Fruit fly (Drosophila melanogaster) whole organism, embryonic: Measurements from ENCODE around the gene Pbgs.
A peak's percentile ranks its signal among the peaks of the same experiment; 100 is the strongest.

Experiments used
- Adf1 ChIP-seq: fragments of 200-800 bp; sonication (Bioruptor generic); IDR thresholded peaks from 2 replicates; pipeline ENCODE4 v1.3.6; 2022; ENCODE audit warnings: missing biosample characterization, missing genetic modification characterization
- Bdp1 ChIP-seq: fragments of 200-800 bp; sonication (Bioruptor generic); optimal IDR thresholded peaks from 3 replicates; lab custom pipeline; 2016; ENCODE audit warnings: missing biosample characterization, missing genetic modification characterization
- CG1024 ChIP-seq: fragments of 200-800 bp; sonication (Bioruptor generic); IDR thresholded peaks from 2 replicates; pipeline ENCODE4 v1.3.6; 2022; ENCODE audit warnings: missing biosample characterization, missing genetic modification characterization
- CG11504 ChIP-seq: fragments of 200-800 bp; sonication (Bioruptor generic); optimal IDR thresholded peaks from 3 replicates; lab custom pipeline; 2019; ENCODE audit warnings: missing biosample characterization, mild to moderate bottlenecking, missing genetic modification characterization, moderate library complexity
- CG15269 ChIP-seq: fragments of 200-800 bp; sonication (Bioruptor generic); optimal IDR thresholded peaks from 2 replicates; lab custom pipeline; 2018; ENCODE audit warnings: missing biosample characterization, mild to moderate bottlenecking, missing genetic modification characterization, moderate library complexity
- CG16815 ChIP-seq: fragments of 200-800 bp; sonication (Bioruptor generic); optimal IDR thresholded peaks from 3 replicates; lab custom pipeline; 2017; ENCODE audit warnings: missing biosample characterization, mild to moderate bottlenecking, missing genetic modification characterization
- CG18476 ChIP-seq: fragments of 200-800 bp; sonication (Bioruptor generic); optimal IDR thresholded peaks from 2 replicates; lab custom pipeline; 2016; ENCODE audit warnings: missing biosample characterization, mild to moderate bottlenecking, missing genetic modification characterization
- CG18599 ChIP-seq: fragments of 200-800 bp; sonication (Bioruptor generic); optimal IDR thresholded peaks from 3 replicates; lab custom pipeline; 2017; ENCODE audit warnings: missing biosample characterization, missing genetic modification characterization, mild to moderate bottlenecking, moderate library complexity, missing genetic modification reagents
- CG2678 ChIP-seq: fragments of 200-800 bp; sonication (Bioruptor generic); optimal IDR thresholded peaks from 3 replicates; lab custom pipeline; 2019; ENCODE audit warnings: missing biosample characterization, mild to moderate bottlenecking, missing genetic modification characterization, moderate library complexity
- CG2889 ChIP-seq: fragments of 200-800 bp; sonication (Bioruptor generic); IDR thresholded peaks from 3 replicates; pipeline ENCODE4 v1.3.6; 2022; ENCODE audit warnings: missing biosample characterization, missing genetic modification characterization
- CG30403 ChIP-seq: fragments of 200-800 bp; sonication (Bioruptor generic); optimal IDR thresholded peaks from 3 replicates; lab custom pipeline; 2016; ENCODE audit warnings: missing biosample characterization, missing genetic modification characterization
- CG3281 ChIP-seq: fragments of 200-800 bp; sonication (Bioruptor generic); optimal IDR thresholded peaks from 3 replicates; lab custom pipeline; 2017; ENCODE audit warnings: missing biosample characterization, mild to moderate bottlenecking, missing genetic modification characterization
- CG4820 ChIP-seq: fragments of 200-800 bp; sonication (Bioruptor generic); optimal IDR thresholded peaks from 3 replicates; lab custom pipeline; 2016; ENCODE audit warnings: missing biosample characterization, missing genetic modification characterization
- CG6791 ChIP-seq: fragments of 200-800 bp; sonication (Bioruptor generic); IDR thresholded peaks from 3 replicates; pipeline ENCODE4 v1.3.6; 2022; ENCODE audit warnings: missing biosample characterization, missing genetic modification characterization; ENCODE audit not compliant: partially characterized antibody
- CG7357 ChIP-seq: fragments of 200-800 bp; sonication (Bioruptor generic); IDR thresholded peaks from 3 replicates; pipeline ENCODE4 v1.3.6; 2022; ENCODE audit warnings: missing biosample characterization, missing genetic modification characterization
- CoRest ChIP-seq: fragments of 200-800 bp; sonication (Bioruptor generic); optimal IDR thresholded peaks from 3 replicates; lab custom pipeline; 2018; ENCODE audit warnings: missing biosample characterization, mild to moderate bottlenecking, missing genetic modification characterization, moderate library complexity
- Drgx ChIP-seq: fragments of 200-800 bp; sonication (Bioruptor generic); IDR thresholded peaks from 2 replicates; pipeline ENCODE4 v1.3.6; 2022; ENCODE audit warnings: missing biosample characterization, missing genetic modification characterization
- Elba2 ChIP-seq: fragments of 200-800 bp; sonication (Bioruptor generic); optimal IDR thresholded peaks from 3 replicates; lab custom pipeline; 2016; ENCODE audit warnings: missing biosample characterization, missing genetic modification characterization
- Hmx ChIP-seq: fragments of 200-800 bp; sonication (Bioruptor generic); optimal IDR thresholded peaks from 2 replicates; lab custom pipeline; 2016; ENCODE audit warnings: missing biosample characterization, missing genetic modification characterization
- Mes4 ChIP-seq: fragments of 200-800 bp; sonication (Bioruptor generic); optimal IDR thresholded peaks from 2 replicates; lab custom pipeline; 2016; ENCODE audit warnings: missing biosample characterization, missing genetic modification characterization
- NC2β ChIP-seq: fragments of 200-800 bp; sonication (Bioruptor generic); optimal IDR thresholded peaks from 2 replicates; lab custom pipeline; 2016; ENCODE audit warnings: missing biosample characterization, missing genetic modification characterization
- NFAT ChIP-seq: fragments of 200-800 bp; sonication (Bioruptor generic); IDR thresholded peaks from 2 replicates; pipeline ENCODE4 v1.3.6; 2022; ENCODE audit warnings: missing biosample characterization, missing genetic modification characterization
- Nf-YB ChIP-seq: fragments of 200-800 bp; sonication (Bioruptor generic); optimal IDR thresholded peaks from 3 replicates; lab custom pipeline; 2019; ENCODE audit warnings: missing biosample characterization, mild to moderate bottlenecking, missing genetic modification characterization, moderate library complexity
- Oli ChIP-seq: fragments of 200-800 bp; sonication (Bioruptor generic); optimal IDR thresholded peaks from 2 replicates; lab custom pipeline; 2018; ENCODE audit warnings: missing biosample characterization, mild to moderate bottlenecking, missing genetic modification characterization, moderate library complexity
- Rfx ChIP-seq: fragments of 200-800 bp; sonication (Bioruptor generic); IDR thresholded peaks from 2 replicates; pipeline ENCODE4 v1.3.6; 2022; ENCODE audit warnings: missing biosample characterization, missing genetic modification characterization
- Sox100B ChIP-seq: fragments of 200-800 bp; sonication (Bioruptor generic); optimal IDR thresholded peaks from 3 replicates; lab custom pipeline; 2018; ENCODE audit warnings: missing biosample characterization, mild to moderate bottlenecking, missing genetic modification characterization
- Sox102F ChIP-seq: fragments of 200-800 bp; sonication (Bioruptor generic); optimal IDR thresholded peaks from 2 replicates; lab custom pipeline; 2018; ENCODE audit warnings: missing biosample characterization, mild to moderate bottlenecking, missing genetic modification characterization, moderate library complexity
- ase ChIP-seq: fragments of 200-800 bp; sonication (Bioruptor generic); IDR thresholded peaks from 3 replicates; pipeline ENCODE4 v1.3.6; 2022; ENCODE audit warnings: missing biosample characterization, missing genetic modification characterization
- ci ChIP-seq: fragments of 200-800 bp; sonication (Bioruptor generic); IDR thresholded peaks from 3 replicates; pipeline ENCODE4 v1.3.6; 2022; ENCODE audit warnings: missing biosample characterization, missing genetic modification characterization
- crol ChIP-seq: fragments of 200-800 bp; sonication (Bioruptor generic); IDR thresholded peaks from 2 replicates; pipeline ENCODE4 v1.3.6; 2022; ENCODE audit warnings: missing biosample characterization, missing genetic modification characterization
- danr ChIP-seq: fragments of 200-800 bp; sonication (Bioruptor generic); IDR thresholded peaks from 2 replicates; pipeline ENCODE4 v1.3.6; 2022; ENCODE audit warnings: missing biosample characterization, missing genetic modification characterization
- disco-r ChIP-seq: fragments of 200-800 bp; sonication (Bioruptor generic); optimal IDR thresholded peaks from 2 replicates; lab custom pipeline; 2016; ENCODE audit warnings: missing biosample characterization, missing genetic modification characterization
- dmrt99B ChIP-seq: fragments of 200-800 bp; sonication (Bioruptor generic); optimal IDR thresholded peaks from 2 replicates; lab custom pipeline; 2018; ENCODE audit warnings: missing biosample characterization, mild to moderate bottlenecking, missing genetic modification characterization, moderate library complexity
- dysf ChIP-seq: fragments of 200-800 bp; sonication (Bioruptor generic); IDR thresholded peaks from 3 replicates; pipeline ENCODE4 v1.3.6; 2022; ENCODE audit warnings: missing biosample characterization, missing genetic modification characterization
- fd96Cb ChIP-seq: fragments of 200-800 bp; sonication (Bioruptor generic); optimal IDR thresholded peaks from 2 replicates; lab custom pipeline; 2018; ENCODE audit warnings: missing biosample characterization, mild to moderate bottlenecking, missing genetic modification characterization, moderate library complexity
- gem ChIP-seq: fragments of 200-800 bp; sonication (Bioruptor generic); optimal IDR thresholded peaks from 2 replicates; lab custom pipeline; 2019; ENCODE audit warnings: missing biosample characterization, mild to moderate bottlenecking, missing genetic modification characterization, moderate library complexity
- hbn ChIP-seq: fragments of 200-800 bp; sonication (Bioruptor generic); IDR thresholded peaks from 2 replicates; pipeline ENCODE4 v1.3.6; 2022; ENCODE audit warnings: missing biosample characterization, missing genetic modification characterization; ENCODE audit not compliant: partially characterized antibody
- lmd ChIP-seq: fragments of 200-800 bp; sonication (Bioruptor generic); IDR thresholded peaks from 2 replicates; pipeline ENCODE4 v1.3.6; 2022; ENCODE audit warnings: missing biosample characterization, missing genetic modification characterization
- nmo ChIP-seq: fragments of 200-800 bp; sonication (Bioruptor generic); optimal IDR thresholded peaks from 2 replicates; lab custom pipeline; 2018; ENCODE audit warnings: missing biosample characterization, mild to moderate bottlenecking, missing genetic modification characterization, moderate library complexity
- onecut ChIP-seq: fragments of 200-800 bp; sonication (Bioruptor generic); IDR thresholded peaks from 2 replicates; pipeline ENCODE4 v1.3.6; 2022; ENCODE audit warnings: missing biosample characterization, missing genetic modification characterization
- phol ChIP-seq: fragments of 200-800 bp; sonication (Bioruptor generic); optimal IDR thresholded peaks from 3 replicates; lab custom pipeline; 2018; ENCODE audit warnings: missing biosample characterization, mild to moderate bottlenecking, missing genetic modification characterization, moderate library complexity
- psq ChIP-seq: fragments of 200-800 bp; sonication (Bioruptor generic); optimal IDR thresholded peaks from 2 replicates; lab custom pipeline; 2017; ENCODE audit warnings: missing biosample characterization, missing genetic modification characterization
- pum ChIP-seq: fragments of 200-800 bp; sonication (Bioruptor generic); optimal IDR thresholded peaks from 2 replicates; lab custom pipeline; 2016; ENCODE audit warnings: missing biosample characterization, missing genetic modification characterization
- row ChIP-seq: fragments of 200-800 bp; sonication (Bioruptor generic); IDR thresholded peaks from 3 replicates; pipeline ENCODE4 v1.3.6; 2022; ENCODE audit warnings: missing biosample characterization, missing genetic modification characterization
- run ChIP-seq: fragments of 200-800 bp; sonication (Bioruptor generic); optimal IDR thresholded peaks from 3 replicates; lab custom pipeline; 2018; ENCODE audit warnings: missing biosample characterization, mild to moderate bottlenecking, missing genetic modification characterization
- sens ChIP-seq: fragments of 200-800 bp; sonication (Bioruptor generic); peaks from one replicate; lab custom pipeline; 2016; ENCODE audit warnings: missing biosample characterization, missing genetic modification characterization
- sisA ChIP-seq: fragments of 200-800 bp; sonication (Bioruptor generic); IDR thresholded peaks from 2 replicates; pipeline ENCODE4 v1.3.6; 2022; ENCODE audit warnings: missing biosample characterization, missing genetic modification characterization
- so ChIP-seq: fragments of 200-800 bp; sonication (Bioruptor generic); IDR thresholded peaks from 3 replicates; pipeline ENCODE4 v1.3.6; 2022; ENCODE audit warnings: missing biosample characterization, missing genetic modification characterization
- ssp ChIP-seq: fragments of 200-800 bp; sonication (Bioruptor generic); IDR thresholded peaks from 2 replicates; pipeline ENCODE4 v1.3.6; 2022; ENCODE audit warnings: missing biosample characterization, missing genetic modification characterization
- stwl ChIP-seq: fragments of 200-800 bp; sonication (Bioruptor generic); optimal IDR thresholded peaks from 3 replicates; lab custom pipeline; 2018; ENCODE audit warnings: missing biosample characterization, mild to moderate bottlenecking, missing genetic modification characterization, moderate library complexity
- sug ChIP-seq: fragments of 200-800 bp; optimal IDR thresholded peaks from 2 replicates; lab custom pipeline; 2019; ENCODE audit warnings: missing biosample characterization, mild to moderate bottlenecking, missing genetic modification characterization, moderate library complexity
- tap ChIP-seq: fragments of 200-800 bp; optimal IDR thresholded peaks from 3 replicates; lab custom pipeline; 2019; ENCODE audit warnings: missing biosample characterization, mild to moderate bottlenecking, missing genetic modification characterization, moderate library complexity

Pbgs gene

dm6 chr3L:12223635-12224016, 47.5 kb downstream of the Pbgs start:
- TF ChIP-seq CG3281 (GFP tag; lab: Kevin White, UChicago) (peak; percentile 22), CG4820 (no peak), psq (GFP tag; lab: Kevin White, UChicago) (no peak), Mes4 (GFP tag; lab: Kevin White, UChicago) (no peak), Nf-YB (GFP tag; lab: Kevin White, UChicago) (no peak), CG2889 (GFP tag; lab: Robert Waterston, UW) (no peak), sisA (GFP tag; lab: Robert Waterston, UW) (no peak), ssp (GFP tag; lab: Robert Waterston, UW) (0 out of 2 replicates have a peak, but pooled peaks have one; percentile 7), hbn (GFP tag; lab: Robert Waterston, UW) (no peak), CG18599 (GFP tag; lab: Kevin White, UChicago) (peak; percentile 43), lmd (peak; percentile 42), Elba2 (GFP tag; lab: Kevin White, UChicago) (no peak), Rfx (no peak), sens (GFP tag; lab: Kevin White, UChicago) (peak; percentile 83), dmrt99B (peak; percentile 23), Sox102F (no peak), pum (GFP tag; lab: Kevin White, UChicago) (no peak), stwl (tag; lab: Kevin White, UChicago) (no peak), Sox100B (GFP tag; lab: Kevin White, UChicago) (peak; percentile 28), CoRest (tag; lab: Kevin White, UChicago) (peak; percentile 7), NC2β (no peak), CG7357 (GFP tag; lab: Robert Waterston, UW) (no peak), gem (tag; lab: Kevin White, UChicago) (peak; percentile 38), CG15269 (peak; percentile 9), Hmx (GFP tag; lab: Kevin White, UChicago) (no peak), so (GFP tag; lab: Robert Waterston, UW) (no peak), CG11504 (peak; percentile 34), row (GFP tag; lab: Robert Waterston, UW) (peak; percentile 27; the same call in 1 of the 3 replicates), Drgx (GFP tag; lab: Robert Waterston, UW) (peak; percentile 38; the same call in 1 of the 2 replicates), onecut (GFP tag; lab: Robert Waterston, UW) (no peak), CG18476 (GFP tag; lab: Kevin White, UChicago) (peak; percentile 15), dysf (0 out of 3 replicates have a peak, but pooled peaks have one; percentile 37), NFAT (no peak), Adf1 (GFP tag; lab: Robert Waterston, UW) (no peak), disco-r (no peak), Bdp1 (GFP tag; lab: Kevin White, UChicago) (no peak), nmo (GFP tag; lab: Kevin White, UChicago) (peak; percentile 10), crol (0 out of 2 replicates have a peak, but pooled peaks have one; percentile 4), run (tag; lab: Kevin White, UChicago) (no peak), phol (tag; lab: Kevin White, UChicago) (peak; percentile 7), ase (GFP tag; lab: Robert Waterston, UW) (0 out of 3 replicates have a peak, but pooled peaks have one; percentile 4), CG6791 (GFP tag; lab: Robert Waterston, UW) (no peak), ci (GFP tag; lab: Robert Waterston, UW) (no peak), danr (0 out of 2 replicates have a peak, but pooled peaks have one; percentile 11), CG16815 (no peak), Oli (tag; lab: Kevin White, UChicago) (peak; percentile 15), CG30403 (peak; percentile 24), CG2678 (peak; percentile 11), tap (tag; lab: Kevin White, UChicago) (peak; percentile 9), CG1024 (GFP tag; lab: Robert Waterston, UW) (no peak), sug (tag; lab: Kevin White, UChicago) (no peak), fd96Cb (tag; lab: Kevin White, UChicago) (no peak)
